Fruit fly (Drosophila melanogaster) whole organism, embryonic: ENCODE data around the gene GNBP3.

ENCODE experiments used
- Asciz ChIP-seq: fragments of 200-800 bp; sonication (Bioruptor generic); optimal IDR thresholded peaks from 2 replicates; lab custom pipeline; 2017; ENCODE audit warnings: missing biosample characterization, mild to moderate bottlenecking, missing genetic modification characterization, missing genetic modification reagents
- BtbVII ChIP-seq: fragments of 200-800 bp; sonication (Bioruptor generic); optimal IDR thresholded peaks from 3 replicates; lab custom pipeline; 2017; ENCODE audit warnings: missing biosample characterization, mild to moderate bottlenecking, missing genetic modification characterization
- CG11695 ChIP-seq: fragments of 200-800 bp; sonication (Bioruptor generic); IDR thresholded peaks from 3 replicates; pipeline ENCODE4 v1.3.6; 2022; ENCODE audit warnings: missing biosample characterization, missing genetic modification characterization
- CG12236 ChIP-seq: fragments of 200-800 bp; sonication (Bioruptor generic); optimal IDR thresholded peaks from 2 replicates; lab custom pipeline; 2016; ENCODE audit warnings: missing biosample characterization, missing genetic modification characterization
- CG14014 ChIP-seq: fragments of 200-800 bp; sonication (Bioruptor generic); IDR thresholded peaks from 2 replicates; pipeline ENCODE4 v1.3.6; 2022; ENCODE audit warnings: missing biosample characterization, missing genetic modification characterization
- CG15269 ChIP-seq: fragments of 200-800 bp; sonication (Bioruptor generic); optimal IDR thresholded peaks from 2 replicates; lab custom pipeline; 2018; ENCODE audit warnings: missing biosample characterization, mild to moderate bottlenecking, missing genetic modification characterization, moderate library complexity
- CG17385 ChIP-seq: fragments of 200-800 bp; sonication (Bioruptor generic); optimal IDR thresholded peaks from 3 replicates; lab custom pipeline; 2018; ENCODE audit warnings: missing biosample characterization, mild to moderate bottlenecking, missing genetic modification characterization
- CG17568 ChIP-seq: fragments of 200-800 bp; sonication (Bioruptor generic); optimal IDR thresholded peaks from 2 replicates; lab custom pipeline; 2018; ENCODE audit warnings: missing biosample characterization, mild to moderate bottlenecking, missing genetic modification characterization, moderate library complexity
- CG17612 ChIP-seq: fragments of 200-800 bp; sonication (Bioruptor generic); IDR thresholded peaks from 2 replicates; pipeline ENCODE4 v1.3.6; 2022; ENCODE audit warnings: missing biosample characterization, missing genetic modification characterization
- CG18262 ChIP-seq: fragments of 200-800 bp; optimal IDR thresholded peaks from 3 replicates; lab custom pipeline; 2019; ENCODE audit warnings: missing biosample characterization, mild to moderate bottlenecking, missing genetic modification characterization, moderate library complexity
- CG2116 ChIP-seq: fragments of 200-800 bp; sonication (Bioruptor generic); optimal IDR thresholded peaks from 3 replicates; lab custom pipeline; 2018; ENCODE audit warnings: missing biosample characterization, mild to moderate bottlenecking, missing genetic modification characterization
- CG2889 ChIP-seq: fragments of 200-800 bp; sonication (Bioruptor generic); IDR thresholded peaks from 3 replicates; pipeline ENCODE4 v1.3.6; 2022; ENCODE audit warnings: missing biosample characterization, missing genetic modification characterization
- CG31441 ChIP-seq: fragments of 200-800 bp; sonication (Bioruptor generic); IDR thresholded peaks from 2 replicates; pipeline ENCODE4 v1.3.6; 2022; ENCODE audit warnings: missing biosample characterization, missing genetic modification characterization
- CG32772 ChIP-seq: fragments of 200-800 bp; sonication (Bioruptor generic); IDR thresholded peaks from 2 replicates; pipeline ENCODE4 v1.3.6; 2022; ENCODE audit warnings: missing biosample characterization, missing genetic modification characterization
- CG4282 ChIP-seq: fragments of 200-800 bp; sonication (Bioruptor generic); optimal IDR thresholded peaks from 2 replicates; lab custom pipeline; 2016; ENCODE audit warnings: missing biosample characterization, missing genetic modification characterization
- CG6175 ChIP-seq: fragments of 200-800 bp; sonication (Bioruptor generic); IDR thresholded peaks from 3 replicates; pipeline ENCODE4 v1.3.6; 2022; ENCODE audit warnings: missing biosample characterization, missing genetic modification characterization
- CG6654 ChIP-seq: fragments of 200-800 bp; sonication (Bioruptor generic); optimal IDR thresholded peaks from 2 replicates; lab custom pipeline; 2017; ENCODE audit warnings: missing biosample characterization, mild to moderate bottlenecking, missing genetic modification characterization
- CG6813 ChIP-seq: fragments of 200-800 bp; sonication (Bioruptor generic); optimal IDR thresholded peaks from 2 replicates; lab custom pipeline; 2017; ENCODE audit warnings: missing biosample characterization, missing genetic modification characterization, mild to moderate bottlenecking, moderate library complexity, missing genetic modification reagents
- CG7987 ChIP-seq: fragments of 200-800 bp; sonication (Bioruptor generic); optimal IDR thresholded peaks from 2 replicates; lab custom pipeline; 2018; ENCODE audit warnings: missing biosample characterization, mild to moderate bottlenecking, missing genetic modification characterization, moderate library complexity
- CG8290 ChIP-seq, 3 experiments: fragments of 200-800 bp; sonication (Bioruptor generic); optimal IDR thresholded peaks; 2 replicates each; lab custom pipeline; 2016 to 2019; ENCODE audit warnings: missing biosample characterization in 3 of 3, missing genetic modification characterization in 3 of 3, mild to moderate bottlenecking in 2 of 3, moderate library complexity in 1 of 3
- Dfd ChIP-seq, 2 experiments: fragments of >200 bp; optimal IDR thresholded peaks; 2 replicates each; lab custom pipeline; 2017; ENCODE audit warnings: missing biosample characterization in 2 of 2, missing genetic modification characterization in 2 of 2
- Dp ChIP-seq: fragments of 200-800 bp; sonication (Bioruptor generic); optimal IDR thresholded peaks from 2 replicates; lab custom pipeline; 2018; ENCODE audit warnings: missing biosample characterization, mild to moderate bottlenecking, missing genetic modification characterization, moderate library complexity
- E2f2 ChIP-seq: fragments of 200-800 bp; sonication (Bioruptor generic); IDR thresholded peaks from 2 replicates; pipeline ENCODE4 v1.3.6; 2022; ENCODE audit warnings: missing biosample characterization, missing genetic modification characterization
- Ets97D ChIP-seq: fragments of 200-800 bp; sonication (Bioruptor generic); optimal IDR thresholded peaks from 3 replicates; lab custom pipeline; 2016; ENCODE audit warnings: missing biosample characterization, missing genetic modification characterization
- Fer1 ChIP-seq: fragments of 200-800 bp; sonication (Bioruptor generic); optimal IDR thresholded peaks from 2 replicates; lab custom pipeline; 2017; ENCODE audit warnings: missing biosample characterization, mild to moderate bottlenecking, missing genetic modification characterization
- Gsc ChIP-seq: fragments of 200-800 bp; sonication (Bioruptor generic); IDR thresholded peaks from 2 replicates; pipeline ENCODE4 v1.3.6; 2022; ENCODE audit warnings: missing biosample characterization, missing genetic modification characterization
- Myb ChIP-seq: fragments of 200-800 bp; sonication (Bioruptor generic); optimal IDR thresholded peaks from 2 replicates; lab custom pipeline; 2016; ENCODE audit warnings: missing biosample characterization, missing genetic modification characterization
- PHDP ChIP-seq: fragments of 200-800 bp; sonication (Bioruptor generic); optimal IDR thresholded peaks from 3 replicates; lab custom pipeline; 2018; ENCODE audit warnings: missing biosample characterization, mild to moderate bottlenecking, missing genetic modification characterization, moderate library complexity
- Sox102F ChIP-seq: fragments of 200-800 bp; sonication (Bioruptor generic); optimal IDR thresholded peaks from 2 replicates; lab custom pipeline; 2018; ENCODE audit warnings: missing biosample characterization, mild to moderate bottlenecking, missing genetic modification characterization, moderate library complexity
- ab ChIP-seq: fragments of 200-800 bp; sonication (Bioruptor generic); optimal IDR thresholded peaks from 2 replicates; lab custom pipeline; 2016; ENCODE audit warnings: missing biosample characterization, missing genetic modification characterization
- amos ChIP-seq: fragments of 200-800 bp; sonication (Bioruptor generic); IDR thresholded peaks from 2 replicates; pipeline ENCODE4 v1.3.6; 2022; ENCODE audit warnings: missing biosample characterization, missing genetic modification characterization; ENCODE audit not compliant: partially characterized antibody
- bbx ChIP-seq: fragments of 200-800 bp; sonication (Bioruptor generic); IDR thresholded peaks from 2 replicates; pipeline ENCODE4 v1.3.6; 2022; ENCODE audit warnings: missing biosample characterization, missing genetic modification characterization; ENCODE audit not compliant: partially characterized antibody
- btn ChIP-seq: fragments of 200-800 bp; sonication (Bioruptor generic); optimal IDR thresholded peaks from 2 replicates; lab custom pipeline; 2016; ENCODE audit warnings: missing biosample characterization, missing genetic modification characterization
- dm ChIP-seq: fragments of 200-800 bp; sonication (Bioruptor generic); optimal IDR thresholded peaks from 3 replicates; lab custom pipeline; 2016; ENCODE audit warnings: missing biosample characterization, missing genetic modification characterization
- eve ChIP-seq, 2 experiments: fragments of >200 bp; optimal IDR thresholded peaks; 2 replicates each; lab custom pipeline; 2017; ENCODE audit warnings: missing biosample characterization in 2 of 2, missing genetic modification characterization in 2 of 2
- hkb ChIP-seq, 2 experiments: fragments of 200-800 bp in 1 of 2; fragments of >200 bp in 1 of 2; sonication (Bioruptor generic) in 1 of 2; IDR thresholded peaks in 1 of 2; optimal IDR thresholded peaks in 1 of 2; 2 replicates each; pipeline versions ENCODE4 v1.3.6 to Lab custom; 2017 to 2022; ENCODE audit warnings: missing biosample characterization in 1 of 2, missing genetic modification characterization in 1 of 2
- nau ChIP-seq: fragments of 200-800 bp; sonication (Bioruptor generic); optimal IDR thresholded peaks from 3 replicates; lab custom pipeline; 2017; ENCODE audit warnings: missing biosample characterization, mild to moderate bottlenecking, missing genetic modification characterization, missing genetic modification reagents
- odd ChIP-seq: fragments of 200-800 bp; sonication (Bioruptor generic); optimal IDR thresholded peaks from 2 replicates; lab custom pipeline; 2017; ENCODE audit warnings: missing biosample characterization, mild to moderate bottlenecking, missing genetic modification characterization
- pan ChIP-seq, 4 experiments: fragments of >200 bp in 3 of 4; fragments of 200-800 bp in 1 of 4; sonication (Bioruptor generic) in 1 of 4; optimal IDR thresholded peaks in 3 of 4; IDR thresholded peaks in 1 of 4; 2 replicates each; pipeline versions ENCODE4 v1.3.6 to Lab custom; 2017 to 2022; ENCODE audit warnings: missing biosample characterization in 2 of 4, missing genetic modification characterization in 2 of 4, mixed read lengths in 1 of 4
- sens ChIP-seq: fragments of 200-800 bp; sonication (Bioruptor generic); peaks from one replicate; lab custom pipeline; 2016; ENCODE audit warnings: missing biosample characterization, missing genetic modification characterization
- stc ChIP-seq: fragments of 200-800 bp; sonication (Bioruptor generic); IDR thresholded peaks from 2 replicates; pipeline ENCODE4 v1.3.6; 2022; ENCODE audit warnings: missing biosample characterization, missing genetic modification characterization

The GNBP3 gene

dm6 chr3L:8929527-8929926 is 25.3 kb upstream of the GNBP3 start (continued):
- no peak for TF ChIP-seq bbx (GFP tag; lab: Robert Waterston, UW)
- TF ChIP-seq CG6654 (GFP tag; lab: Kevin White, UChicago) = no peak
- no peak for TF ChIP-seq CG6175 (GFP tag; lab: Robert Waterston, UW)
- TF ChIP-seq Gsc (GFP tag; lab: Robert Waterston, UW) = no peak
- no peak for TF ChIP-seq Sox102F
- no peak for TF ChIP-seq CG4282
- TF ChIP-seq pan (optimal IDR thresholded peaks at IDR 0.05; lab: Kevin White, UChicago) = no peak
- TF ChIP-seq pan (GFP tag; optimal IDR thresholded peaks at IDR 0.05 in 1 of 2, IDR thresholded peaks at IDR 0.05 in 1 of 2) = peak in 1 of 2 experiments; percentile 46
- TF ChIP-seq CG18262 = peak; percentile 14
- no peak for TF ChIP-seq CG17612 (GFP tag; lab: Robert Waterston, UW)
- no peak for TF ChIP-seq CG17385 (GFP tag; lab: Kevin White, UChicago)
- TF ChIP-seq dm = no peak
- TF ChIP-seq Asciz (GFP tag; lab: Kevin White, UChicago) = no peak
- TF ChIP-seq, all 482 proteins: peak for 18

- peak; percentile 6 for TF ChIP-seq CG2116 (GFP tag; lab: Kevin White, UChicago)
- TF ChIP-seq Dp (GFP tag; lab: Kevin White, UChicago) = peak; percentile 66
- peak; percentile 38 for TF ChIP-seq PHDP
- peak; percentile 13 for TF ChIP-seq CG6813 (GFP tag; lab: Kevin White, UChicago)
- no peak for TF ChIP-seq CG14014 (GFP tag; lab: Robert Waterston, UW)
- no peak for TF ChIP-seq CG12236
- TF ChIP-seq CG17568 (GFP tag; lab: Kevin White, UChicago) = peak; percentile 54
- no peak for TF ChIP-seq CG8290 (GFP tag; optimal IDR thresholded peaks at IDR 0.05; lab: Kevin White, UChicago)
- TF ChIP-seq CG8290 (tag; optimal IDR thresholded peaks at IDR 0.05; lab: Kevin White, UChicago) = no peak
- TF ChIP-seq CG31441 = peak; percentile 38; the same call in 1 of the 2 replicates
- TF ChIP-seq stc (GFP tag; lab: Robert Waterston, UW) = peak; percentile 20; the same call in 1 of the 2 replicates
- peak; percentile 29 for TF ChIP-seq CG17385 (GFP tag; lab: Kevin White, UChicago)
- 0 out of 3 replicates have a peak, but pooled peaks have one; percentile 28 for TF ChIP-seq CG11695 (GFP tag; lab: Robert Waterston, UW)
- TF ChIP-seq hkb (optimal IDR thresholded peaks at IDR 0.05; lab: Kevin White, UChicago) = no peak
- TF ChIP-seq hkb (GFP tag; IDR thresholded peaks at IDR 0.05; lab: Robert Waterston, UW) = 0 out of 2 replicates have a peak, but pooled peaks have one; percentile 22
- no peak for TF ChIP-seq Dfd (GFP tag; optimal IDR thresholded peaks at IDR 0.05; lab: Kevin White, UChicago)
- peak; percentile 10 for TF ChIP-seq sens (GFP tag; lab: Kevin White, UChicago)
- TF ChIP-seq Ets97D (GFP tag; lab: Kevin White, UChicago) = peak; percentile 89
- TF ChIP-seq CG32772 (GFP tag; lab: Robert Waterston, UW) = no peak
- TF ChIP-seq btn (GFP tag; lab: Kevin White, UChicago) = no peak
- peak; percentile 77 for TF ChIP-seq E2f2 (GFP tag; lab: Robert Waterston, UW)
- no peak for TF ChIP-seq ab (GFP tag; lab: Kevin White, UChicago)
- peak; percentile 13 for TF ChIP-seq CG15269
- peak in 1 of 2 experiments; percentile 50 for TF ChIP-seq eve (GFP tag; optimal IDR thresholded peaks at IDR 0.05; lab: Kevin White, UChicago)
- peak; percentile 40 for TF ChIP-seq odd (GFP tag; lab: Kevin White, UChicago)
- no peak for TF ChIP-seq CG2889 (GFP tag; lab: Robert Waterston, UW)
- TF ChIP-seq CG7987 (GFP tag; lab: Kevin White, UChicago) = no peak
- TF ChIP-seq Myb (GFP tag; lab: Kevin White, UChicago) = no peak
- no peak for TF ChIP-seq Asciz (GFP tag; lab: Kevin White, UChicago)
- TF ChIP-seq Gsc (GFP tag; lab: Robert Waterston, UW) = no peak
- peak; percentile 36 for TF ChIP-seq BtbVII
- peak; percentile 5 for TF ChIP-seq nau (GFP tag; lab: Kevin White, UChicago)
- TF ChIP-seq Fer1 (GFP tag; lab: Kevin White, UChicago) = peak; percentile 44
- TF ChIP-seq amos (GFP tag; lab: Robert Waterston, UW) = no peak
- TF ChIP-seq, all 482 proteins: peak for 19
Observed at dm6 chr3L:8931916-8932315, 22.9 kb upstream of the GNBP3 start.
